Worm (Caenorhabditis elegans): ENCODE measurements around the gene chil-22.

DNA sequence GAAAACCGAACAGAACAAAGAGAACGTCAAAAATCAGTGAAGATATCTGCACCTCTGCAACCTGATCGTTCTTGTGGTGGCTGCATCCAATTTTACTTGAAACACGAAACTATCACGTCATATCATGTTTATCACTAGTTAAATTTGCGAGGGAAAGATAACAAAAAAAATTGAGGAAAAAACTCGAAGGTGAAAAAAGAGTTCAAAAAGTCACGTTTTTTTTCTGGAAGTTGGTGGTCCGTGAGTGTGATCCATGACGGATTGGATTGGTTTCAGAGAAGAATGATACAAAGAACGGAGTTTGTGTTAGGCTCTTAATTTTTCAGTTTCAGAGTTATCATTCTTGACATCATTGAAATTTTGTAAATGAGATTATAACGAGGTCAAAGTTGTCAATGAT, 16.5 kb upstream of the chil-22 start:
- TF ChIP-seq aha-1 (tag; optimal IDR thresholded peaks at IDR 0.05) (no peak), ceh-82 (tag; optimal IDR thresholded peaks at IDR 0.05) (no peak), snpc-4 (tag; optimal IDR thresholded peaks at IDR 0.05) (no peak), pag-3 (tag; optimal IDR thresholded peaks at IDR 0.05; ENCODE audit: borderline replicate concordance, insufficient read depth) (no peak), elt-2 (tag; optimal IDR thresholded peaks at IDR 0.05) (no peak), nhr-237 (tag; optimal IDR thresholded peaks at IDR 0.05) (no peak), ama-1 (optimal IDR thresholded peaks at IDR 0.05) (no peak), unc-130 (tag; optimal IDR thresholded peaks at IDR 0.05) (no peak), C34B4.2 (tag; optimal IDR thresholded peaks at IDR 0.05) (no peak)

Data from whole organism, L1 larva.